Worm (Caenorhabditis elegans): Measurements from ENCODE around the gene nspc-16.

The nspc-16 gene

DNA sequence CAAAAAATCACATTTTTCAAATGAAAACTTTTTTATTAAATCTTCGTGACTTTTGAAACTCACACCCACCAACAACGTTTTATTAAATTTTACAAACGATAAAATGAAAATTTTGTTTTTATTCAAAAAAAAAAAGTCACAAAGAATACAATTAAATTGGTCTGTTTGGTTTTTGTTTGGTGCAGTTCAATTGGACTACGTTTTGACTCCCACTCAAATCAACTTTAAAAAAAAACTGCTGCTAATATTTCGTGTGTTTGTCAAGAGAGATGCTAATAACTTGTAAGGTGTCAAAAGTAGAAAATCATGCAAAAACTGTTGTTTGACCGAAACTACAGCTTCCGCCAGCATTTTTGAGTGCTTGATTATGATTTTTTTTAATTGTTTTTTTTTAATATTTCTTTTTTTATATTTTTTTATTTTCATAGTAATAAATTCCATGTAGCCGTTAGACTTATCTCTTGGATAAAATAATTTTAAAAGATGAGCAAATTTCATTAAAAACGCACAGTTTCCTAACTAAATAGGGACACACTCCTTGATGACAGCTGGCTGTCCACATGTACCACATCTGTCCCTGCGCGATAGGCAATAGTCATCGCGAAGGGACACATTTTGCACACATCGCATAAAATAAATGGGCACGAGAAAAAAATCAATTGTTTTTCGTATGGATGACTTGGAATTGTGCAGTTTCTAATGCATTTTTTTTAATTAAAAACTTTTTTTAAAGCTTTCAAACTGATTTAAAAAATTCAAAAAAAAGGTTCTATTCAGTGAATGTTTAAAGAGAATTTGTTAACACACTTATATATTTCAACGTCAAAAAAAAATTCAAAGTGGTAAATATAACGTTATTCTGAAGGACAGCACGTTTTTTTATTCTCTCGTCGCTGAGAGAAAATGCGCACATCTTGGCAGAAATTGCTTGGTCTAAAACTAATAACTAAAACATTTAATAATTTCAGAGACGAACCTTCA is 2.2 kb downstream of the nspc-16 start (continued):
- TF ChIP-seq pqm-1 (tag; optimal IDR thresholded peaks at IDR 0.05) (peak; percentile 98), hpl-2 (GFP tag; optimal IDR thresholded peaks at IDR 0.05) (peak; percentile 97), lir-3 (tag; optimal IDR thresholded peaks at IDR 0.05; ENCODE audit: poor library complexity) (peak; percentile 91), nhr-237 (tag; optimal IDR thresholded peaks at IDR 0.05) (peak; percentile 99), unc-86 (tag; optimal IDR thresholded peaks at IDR 0.05) (peak; percentile 97), alr-1 (tag; optimal IDR thresholded peaks at IDR 0.05; ENCODE audit: borderline replicate concordance) (no peak), skn-1 (tag; optimal IDR thresholded peaks at IDR 0.05) (peak; percentile 99), dpl-1 (GFP tag; optimal IDR thresholded peaks at IDR 0.05) (peak; percentile 62 to 70 (median 66)), zag-1 (tag; optimal IDR thresholded peaks at IDR 0.05) (peak; percentile 98), elt-3 (tag; optimal IDR thresholded peaks at IDR 0.05) (peak; percentile 50 to 99 (median 88)), sox-4 (tag; optimal IDR thresholded peaks at IDR 0.05) (peak; percentile 98), C34B4.2 (tag; optimal IDR thresholded peaks at IDR 0.05) (peak; percentile 67), lin-35 (GFP tag; optimal IDR thresholded peaks at IDR 0.05) (peak; percentile 79 to 93), lin-14 (GFP tag; optimal IDR thresholded peaks at IDR 0.05) (peak; percentile 99), nhr-90 (tag; optimal IDR thresholded peaks at IDR 0.05; ENCODE audit: poor library complexity) (peak; percentile 100), fkh-8 (tag; optimal IDR thresholded peaks at IDR 0.05) (peak; percentile 96), ces-1 (GFP tag; optimal IDR thresholded peaks at IDR 0.05) (peak; percentile 95), vab-15 (tag; optimal IDR thresholded peaks at IDR 0.05) (no peak), lin-39 (tag; optimal IDR thresholded peaks at IDR 0.05) (peak; percentile 100), mef-2 (tag; optimal IDR thresholded peaks at IDR 0.05) (peak; percentile 90), dsc-1 (tag; optimal IDR thresholded peaks at IDR 0.05) (peak; percentile 100), nhr-77 (tag; optimal IDR thresholded peaks at IDR 0.05) (peak; percentile 99), C04F5.9 (tag; optimal IDR thresholded peaks at IDR 0.05) (peak; percentile 91), aly-2 (tag; optimal IDR thresholded peaks at IDR 0.05) (peak; percentile 95), nhr-12 (tag; optimal IDR thresholded peaks at IDR 0.05) (peak; percentile 83), elt-2 (tag; optimal IDR thresholded peaks at IDR 0.05) (peak; percentile 89), swsn-7 (tag; optimal IDR thresholded peaks at IDR 0.05) (peak; percentile 99), irx-1 (tag; optimal IDR thresholded peaks at IDR 0.05) (peak; percentile 100), xbp-1 (tag; optimal IDR thresholded peaks at IDR 0.05) (peak; percentile 96), nhr-19 (GFP tag; conservative IDR thresholded peaks at IDR 0.05) (peak; percentile 98), ets-5 (GFP tag; IDR thresholded peaks at IDR 0.05) (no peak), tbx-2 (tag; optimal IDR thresholded peaks at IDR 0.05) (peak; percentile 99), nhr-20 (tag; optimal IDR thresholded peaks at IDR 0.05) (peak; percentile 98), tlp-1 (tag; optimal IDR thresholded peaks at IDR 0.05) (peak; percentile 86), sptf-1 (tag; optimal IDR thresholded peaks at IDR 0.05) (no peak), nhr-28 (tag; optimal IDR thresholded peaks at IDR 0.05) (peak; percentile 29), lin-15B (tag; optimal IDR thresholded peaks at IDR 0.05) (peak; percentile 34), ceh-63 (GFP tag; optimal IDR thresholded peaks at IDR 0.05) (peak; percentile 99), lin-13 (GFP tag; optimal IDR thresholded peaks at IDR 0.05) (peak; percentile 94), pax-3 (tag; optimal IDR thresholded peaks at IDR 0.05) (peak; percentile 94), aha-1 (tag; optimal IDR thresholded peaks at IDR 0.05) (peak; percentile 94), unc-98 (GFP tag; IDR thresholded peaks at IDR 0.05) (peak; percentile 93), zip-4 (GFP tag; optimal IDR thresholded peaks at IDR 0.05) (peak; percentile 97), grh-1 (GFP tag; IDR thresholded peaks at IDR 0.05) (peak; percentile 97)
